Fruit fly (Drosophila melanogaster) whole organism, embryonic: Measurements from ENCODE around the gene waw.

Experiments
- Atf3 ChIP-seq: fragments of 200-800 bp; sonication (Bioruptor generic); optimal IDR thresholded peaks from 3 replicates; lab custom pipeline; 2016; ENCODE audit warnings: missing biosample characterization, missing genetic modification characterization
- Blimp-1 ChIP-seq: fragments of 200-800 bp; sonication (Bioruptor generic); optimal IDR thresholded peaks from 3 replicates; lab custom pipeline; 2018; ENCODE audit warnings: missing biosample characterization, missing genetic modification characterization, mild to moderate bottlenecking, moderate library complexity, missing genetic modification reagents
- CG10209 ChIP-seq: fragments of 200-800 bp; sonication (Bioruptor generic); optimal IDR thresholded peaks from 3 replicates; lab custom pipeline; 2017; ENCODE audit warnings: missing biosample characterization, mild to moderate bottlenecking, missing genetic modification characterization, missing genetic modification reagents
- CG1024 ChIP-seq: fragments of 200-800 bp; sonication (Bioruptor generic); IDR thresholded peaks from 2 replicates; pipeline ENCODE4 v1.3.6; 2022; ENCODE audit warnings: missing biosample characterization, missing genetic modification characterization
- CG12155 ChIP-seq: fragments of 200-800 bp; sonication (Bioruptor generic); optimal IDR thresholded peaks from 3 replicates; lab custom pipeline; 2016; ENCODE audit warnings: missing biosample characterization, missing genetic modification characterization
- CG13624 ChIP-seq: fragments of 200-800 bp; sonication (Bioruptor generic); optimal IDR thresholded peaks from 2 replicates; lab custom pipeline; 2016; ENCODE audit warnings: missing biosample characterization, missing genetic modification characterization
- CG15073 ChIP-seq: fragments of 200-800 bp; sonication (Bioruptor generic); optimal IDR thresholded peaks from 2 replicates; lab custom pipeline; 2016; ENCODE audit warnings: missing biosample characterization, missing genetic modification characterization
- CG1647 ChIP-seq: fragments of 200-800 bp; sonication (Bioruptor generic); optimal IDR thresholded peaks from 3 replicates; lab custom pipeline; 2016; ENCODE audit warnings: missing biosample characterization, missing genetic modification characterization
- CG17186 ChIP-seq: fragments of 200-800 bp; sonication (Bioruptor generic); optimal IDR thresholded peaks from 3 replicates; lab custom pipeline; 2017; ENCODE audit warnings: missing biosample characterization, missing genetic modification reagents, missing genetic modification characterization
- CG30403 ChIP-seq: fragments of 200-800 bp; sonication (Bioruptor generic); optimal IDR thresholded peaks from 3 replicates; lab custom pipeline; 2016; ENCODE audit warnings: missing biosample characterization, missing genetic modification characterization
- CG31388 ChIP-seq: fragments of 200-800 bp; sonication (Bioruptor generic); optimal IDR thresholded peaks from 2 replicates; lab custom pipeline; 2016; ENCODE audit warnings: missing biosample characterization, missing genetic modification characterization
- CG34224 ChIP-seq: fragments of 200-800 bp; sonication (Bioruptor generic); IDR thresholded peaks from 3 replicates; pipeline ENCODE4 v1.3.6; 2022; ENCODE audit warnings: missing biosample characterization, missing genetic modification characterization; ENCODE audit not compliant: partially characterized antibody
- CG3995 ChIP-seq: fragments of 200-800 bp; sonication (Bioruptor generic); optimal IDR thresholded peaks from 3 replicates; lab custom pipeline; 2016; ENCODE audit warnings: missing biosample characterization, missing genetic modification characterization
- CG8290 ChIP-seq, 3 experiments: fragments of 200-800 bp; sonication (Bioruptor generic); optimal IDR thresholded peaks; 2 replicates each; lab custom pipeline; 2016 to 2019; ENCODE audit warnings: missing biosample characterization in 3 of 3, missing genetic modification characterization in 3 of 3, mild to moderate bottlenecking in 2 of 3, moderate library complexity in 1 of 3
- CG9932 ChIP-seq: fragments of 200-800 bp; sonication (Bioruptor generic); IDR thresholded peaks from 2 replicates; pipeline ENCODE4 v1.3.6; 2022; ENCODE audit warnings: missing biosample characterization, missing genetic modification characterization
- CHES-1-like ChIP-seq: fragments of 200-800 bp; sonication (Bioruptor generic); optimal IDR thresholded peaks from 2 replicates; lab custom pipeline; 2016; ENCODE audit warnings: missing biosample characterization, missing genetic modification characterization
- Dp ChIP-seq: fragments of 200-800 bp; sonication (Bioruptor generic); optimal IDR thresholded peaks from 2 replicates; lab custom pipeline; 2018; ENCODE audit warnings: missing biosample characterization, mild to moderate bottlenecking, missing genetic modification characterization, moderate library complexity
- Ets97D ChIP-seq: fragments of 200-800 bp; sonication (Bioruptor generic); optimal IDR thresholded peaks from 3 replicates; lab custom pipeline; 2016; ENCODE audit warnings: missing biosample characterization, missing genetic modification characterization
- Hmr ChIP-seq: fragments of 200-800 bp; sonication (Bioruptor generic); optimal IDR thresholded peaks from 3 replicates; lab custom pipeline; 2017; ENCODE audit warnings: mild to moderate bottlenecking, missing biosample characterization, missing genetic modification reagents, missing genetic modification characterization
- Lhr ChIP-seq: fragments of 200-800 bp; sonication (Bioruptor generic); optimal IDR thresholded peaks from 3 replicates; lab custom pipeline; 2017; ENCODE audit warnings: mild to moderate bottlenecking, missing biosample characterization, missing genetic modification reagents, missing genetic modification characterization
- MBD-R2 ChIP-seq: fragments of 200-800 bp; sonication (Bioruptor generic); IDR thresholded peaks from 2 replicates; pipeline ENCODE4 v1.3.6; 2022; ENCODE audit warnings: missing biosample characterization, missing genetic modification characterization
- Max ChIP-seq: fragments of 200-800 bp; sonication (Bioruptor generic); optimal IDR thresholded peaks from 2 replicates; lab custom pipeline; 2016; ENCODE audit warnings: missing biosample characterization, mild to moderate bottlenecking, missing genetic modification characterization
- Med ChIP-seq: fragments of 200-800 bp; sonication (Bioruptor generic); peaks from one replicate; lab custom pipeline; 2016; ENCODE audit warnings: missing biosample characterization, missing genetic modification characterization, mild to moderate bottlenecking, inconsistent platforms, moderate library complexity
- NfI ChIP-seq: fragments of 200-800 bp; sonication (Bioruptor generic); optimal IDR thresholded peaks from 3 replicates; lab custom pipeline; 2018; ENCODE audit warnings: missing biosample characterization, mild to moderate bottlenecking, missing genetic modification characterization, moderate library complexity
- Six4 ChIP-seq: fragments of 200-800 bp; sonication (Bioruptor generic); optimal IDR thresholded peaks from 2 replicates; lab custom pipeline; 2016; ENCODE audit warnings: missing biosample characterization, missing genetic modification characterization
- Ssrp ChIP-seq: fragments of 200-800 bp; sonication (Bioruptor generic); optimal IDR thresholded peaks from 2 replicates; lab custom pipeline; 2018; ENCODE audit warnings: missing biosample characterization, mild to moderate bottlenecking, missing genetic modification characterization, moderate library complexity
- aop ChIP-seq: fragments of 200-800 bp; sonication (Bioruptor generic); IDR thresholded peaks from 2 replicates; pipeline ENCODE4 v1.3.6; 2022; ENCODE audit warnings: missing biosample characterization, missing genetic modification characterization
- bcd ChIP-seq: fragments of 200-800 bp; sonication (Bioruptor generic); optimal IDR thresholded peaks from 2 replicates; lab custom pipeline; 2017; ENCODE audit warnings: missing biosample characterization, mild to moderate bottlenecking, missing genetic modification characterization
- cas ChIP-seq: fragments of 200-800 bp; sonication (Bioruptor generic); IDR thresholded peaks from 2 replicates; pipeline ENCODE4 v1.3.6; 2022; ENCODE audit warnings: missing biosample characterization, missing genetic modification characterization
- chinmo ChIP-seq: fragments of 200-800 bp; sonication (Bioruptor generic); IDR thresholded peaks from 4 replicates; pipeline ENCODE4 v1.3.6; 2022; ENCODE audit warnings: missing biosample characterization, missing genetic modification characterization; ENCODE audit not compliant: partially characterized antibody
- ci ChIP-seq: fragments of 200-800 bp; sonication (Bioruptor generic); IDR thresholded peaks from 3 replicates; pipeline ENCODE4 v1.3.6; 2022; ENCODE audit warnings: missing biosample characterization, missing genetic modification characterization
- fd3F ChIP-seq: fragments of 200-800 bp; sonication (Bioruptor generic); optimal IDR thresholded peaks from 2 replicates; lab custom pipeline; 2018; ENCODE audit warnings: missing biosample characterization, mild to moderate bottlenecking, missing genetic modification characterization, moderate library complexity
- her ChIP-seq: fragments of 200-800 bp; sonication (Bioruptor generic); optimal IDR thresholded peaks from 2 replicates; lab custom pipeline; 2016; ENCODE audit warnings: missing biosample characterization, missing genetic modification characterization
- jumu ChIP-seq: fragments of 200-800 bp; sonication (Bioruptor generic); optimal IDR thresholded peaks from 3 replicates; lab custom pipeline; 2016; ENCODE audit warnings: missing biosample characterization, missing genetic modification characterization
- kay ChIP-seq: fragments of 200-800 bp; sonication (Bioruptor generic); optimal IDR thresholded peaks from 2 replicates; lab custom pipeline; 2016; ENCODE audit warnings: missing biosample characterization, missing genetic modification characterization
- ken ChIP-seq: fragments of 200-800 bp; sonication (Bioruptor generic); IDR thresholded peaks from 3 replicates; pipeline ENCODE4 v1.3.6; 2022; ENCODE audit warnings: missing biosample characterization, missing genetic modification characterization
- klu ChIP-seq: fragments of 200-800 bp; sonication (Bioruptor generic); IDR thresholded peaks from 2 replicates; pipeline ENCODE4 v1.3.6; 2022; ENCODE audit warnings: missing biosample characterization, missing genetic modification characterization
- nau ChIP-seq: fragments of 200-800 bp; sonication (Bioruptor generic); optimal IDR thresholded peaks from 3 replicates; lab custom pipeline; 2017; ENCODE audit warnings: missing biosample characterization, mild to moderate bottlenecking, missing genetic modification characterization, missing genetic modification reagents
- nmo ChIP-seq: fragments of 200-800 bp; sonication (Bioruptor generic); optimal IDR thresholded peaks from 2 replicates; lab custom pipeline; 2018; ENCODE audit warnings: missing biosample characterization, mild to moderate bottlenecking, missing genetic modification characterization, moderate library complexity
- pan ChIP-seq, 4 experiments: fragments of >200 bp in 3 of 4; fragments of 200-800 bp in 1 of 4; sonication (Bioruptor generic) in 1 of 4; optimal IDR thresholded peaks in 3 of 4; IDR thresholded peaks in 1 of 4; 2 replicates each; pipeline versions ENCODE4 v1.3.6 to Lab custom; 2017 to 2022; ENCODE audit warnings: missing biosample characterization in 2 of 4, missing genetic modification characterization in 2 of 4, mixed read lengths in 1 of 4
- pfk ChIP-seq: fragments of 200-800 bp; sonication (Bioruptor generic); optimal IDR thresholded peaks from 2 replicates; lab custom pipeline; 2018; ENCODE audit warnings: missing biosample characterization, mild to moderate bottlenecking, missing genetic modification characterization, moderate library complexity
- phol ChIP-seq: fragments of 200-800 bp; sonication (Bioruptor generic); optimal IDR thresholded peaks from 3 replicates; lab custom pipeline; 2018; ENCODE audit warnings: missing biosample characterization, mild to moderate bottlenecking, missing genetic modification characterization, moderate library complexity
- pzg ChIP-seq: fragments of 200-800 bp; sonication (Bioruptor generic); optimal IDR thresholded peaks from 3 replicates; lab custom pipeline; 2018; ENCODE audit warnings: missing biosample characterization, mild to moderate bottlenecking, missing genetic modification characterization, moderate library complexity
- sd ChIP-seq: fragments of 200-800 bp; sonication (Bioruptor generic); optimal IDR thresholded peaks from 3 replicates; lab custom pipeline; 2018; ENCODE audit warnings: missing biosample characterization, mild to moderate bottlenecking, missing genetic modification characterization, moderate library complexity
- ssp ChIP-seq: fragments of 200-800 bp; sonication (Bioruptor generic); IDR thresholded peaks from 2 replicates; pipeline ENCODE4 v1.3.6; 2022; ENCODE audit warnings: missing biosample characterization, missing genetic modification characterization
- tio ChIP-seq: fragments of 200-800 bp; sonication (Bioruptor generic); optimal IDR thresholded peaks from 2 replicates; lab custom pipeline; 2017; ENCODE audit warnings: missing biosample characterization, missing genetic modification characterization, inconsistent platforms
- tna ChIP-seq: fragments of 200-800 bp; sonication (Bioruptor generic); IDR thresholded peaks from 2 replicates; pipeline ENCODE4 v1.3.6; 2022; ENCODE audit warnings: missing biosample characterization, missing genetic modification characterization; ENCODE audit not compliant: partially characterized antibody

Gene waw

DNA sequence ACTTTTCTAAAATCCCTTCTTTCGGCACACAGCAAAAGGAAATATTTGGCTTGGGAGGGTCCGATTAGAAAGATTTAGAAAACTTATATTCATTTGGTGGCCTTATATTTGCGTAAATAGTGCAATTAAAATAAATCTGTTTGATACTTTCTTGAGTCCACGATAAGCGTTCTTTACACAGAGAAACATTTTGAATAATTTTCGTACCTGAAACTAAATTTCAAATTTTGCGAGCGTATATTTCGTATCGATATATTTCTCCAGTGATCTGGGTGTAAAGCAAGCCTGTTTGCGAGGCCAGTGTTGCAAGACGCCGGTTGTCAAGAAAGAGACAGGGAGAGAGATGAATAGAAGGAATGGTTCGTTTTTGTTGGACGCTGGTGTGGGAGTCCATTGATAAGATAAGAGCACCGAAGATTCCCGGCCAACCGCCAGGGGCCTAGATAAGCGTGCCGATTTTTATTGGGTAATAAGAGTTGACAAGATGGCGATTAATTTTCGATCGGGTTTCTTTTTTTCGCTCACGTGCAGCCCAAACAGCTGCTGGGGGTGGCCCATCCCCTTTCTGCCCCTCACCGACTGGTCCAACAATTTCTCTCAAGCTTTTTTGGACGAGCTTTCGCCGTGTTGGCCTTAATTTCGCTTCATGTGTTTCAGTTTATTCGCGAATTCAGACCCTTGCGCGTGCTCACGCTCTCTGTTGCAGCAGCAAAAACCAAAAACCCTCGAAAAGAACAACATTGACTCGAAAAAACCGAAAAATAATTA is 11.0 kb downstream of the waw start, which contains the start of gene slgA (continued):
- TF ChIP-seq CG31388 (GFP tag; lab: Kevin White, UChicago) (no peak), Max (GFP tag; lab: Kevin White, UChicago) (peak; percentile 2), fd3F (GFP tag; lab: Kevin White, UChicago) (no peak), Ssrp (tag; lab: Kevin White, UChicago) (no peak), klu (GFP tag; lab: Robert Waterston, UW) (no peak), CG15073 (GFP tag; lab: Kevin White, UChicago) (peak; percentile 89), tio (GFP tag; lab: Kevin White, UChicago) (no peak), CG9932 (GFP tag; lab: Robert Waterston, UW) (peak; percentile 67), CG1647 (GFP tag; lab: Kevin White, UChicago) (peak; percentile 43), tna (peak; percentile 39), CG1024 (GFP tag; lab: Robert Waterston, UW) (0 out of 2 replicates have a peak, but pooled peaks have one; percentile 18), Dp (GFP tag; lab: Kevin White, UChicago) (peak; percentile 80), pzg (GFP tag; lab: Kevin White, UChicago) (peak; percentile 86), Med (GFP tag; lab: Kevin White, UChicago) (peak; percentile 90), CHES-1-like (GFP tag; lab: Kevin White, UChicago) (peak; percentile 48), Blimp-1 (no peak), CG3995 (GFP tag; lab: Kevin White, UChicago) (peak; percentile 70), her (GFP tag; lab: Kevin White, UChicago) (peak; percentile 30), ci (GFP tag; lab: Robert Waterston, UW) (peak; percentile 49; the same call in 1 of the 3 replicates), bcd (peak; percentile 29), CG10209 (GFP tag; lab: Kevin White, UChicago) (peak; percentile 0), nau (GFP tag; lab: Kevin White, UChicago) (no peak), Atf3 (GFP tag; lab: Kevin White, UChicago) (no peak), CG12155 (GFP tag; lab: Kevin White, UChicago) (peak; percentile 18), Six4 (GFP tag; lab: Kevin White, UChicago) (no peak), ken (GFP tag; lab: Robert Waterston, UW) (peak; percentile 57; the same call in 2 of the 3 replicates), CG13624 (GFP tag; lab: Kevin White, UChicago) (peak; percentile 59), NfI (GFP tag; lab: Kevin White, UChicago) (peak; percentile 58), CG8290 (GFP tag; optimal IDR thresholded peaks at IDR 0.05; lab: Kevin White, UChicago) (peak; percentile 61), CG8290 (tag; optimal IDR thresholded peaks at IDR 0.05; lab: Kevin White, UChicago) (peak; percentile 18 to 83), CG17186 (GFP tag; lab: Kevin White, UChicago) (peak; percentile 16), chinmo (GFP tag; lab: Robert Waterston, UW) (peak; percentile 62; the same call in 1 of the 4 replicates), kay (GFP tag; lab: Kevin White, UChicago) (no peak), aop (GFP tag; lab: Robert Waterston, UW) (no peak), cas (GFP tag; lab: Robert Waterston, UW) (no peak), jumu (GFP tag; lab: Kevin White, UChicago) (peak; percentile 43), MBD-R2 (GFP tag; lab: Robert Waterston, UW) (peak; percentile 70; the same call in 1 of the 2 replicates), nmo (peak; percentile 43), CG34224 (GFP tag; lab: Robert Waterston, UW) (peak; percentile 62; the same call in 2 of the 3 replicates), CG30403 (GFP tag; lab: Kevin White, UChicago) (peak; percentile 46), Ets97D (peak; percentile 84), pfk (GFP tag; lab: Kevin White, UChicago) (peak; percentile 14), phol (peak; percentile 23), Lhr (GFP tag; lab: Kevin White, UChicago) (peak; percentile 68), pan (optimal IDR thresholded peaks at IDR 0.05; lab: Kevin White, UChicago) (no peak), pan (GFP tag; optimal IDR thresholded peaks at IDR 0.05 in 1 of 2, IDR thresholded peaks at IDR 0.05 in 1 of 2) (peak in 1 of 2 experiments; percentile 28), sd (peak; percentile 5), Hmr (GFP tag; lab: Kevin White, UChicago) (peak; percentile 46), ssp (GFP tag; lab: Robert Waterston, UW) (no peak)
